Worm (Caenorhabditis elegans) whole organism, L3 larva: ENCODE data around the gene ugt-1.

Experiments
- R02D3.7 ChIP-seq: fragments of 150-350 bp; optimal IDR thresholded peaks from 2 replicates; lab custom pipeline; 2014; ENCODE audit warnings: missing biosample characterization, missing genetic modification characterization
- ama-1 ChIP-seq: fragments of 150-350 bp; optimal IDR thresholded peaks from 2 replicates; lab custom pipeline; 2018
- ceh-16 ChIP-seq: sonication (generic microtip); optimal IDR thresholded peaks from 2 replicates; lab custom pipeline; 2017; ENCODE audit warnings: missing biosample characterization, missing genetic modification characterization
- ceh-82 ChIP-seq: fragments of 150-350 bp; optimal IDR thresholded peaks from 2 replicates; lab custom pipeline; 2014; ENCODE audit warnings: missing biosample characterization, missing genetic modification characterization
- ceh-9 ChIP-seq: sonication (generic microtip); optimal IDR thresholded peaks from 2 replicates; lab custom pipeline; 2018; ENCODE audit warnings: missing biosample characterization, missing genetic modification characterization
- egl-5 ChIP-seq: fragments of 150-350 bp; optimal IDR thresholded peaks from 2 replicates; lab custom pipeline; 2017; ENCODE audit warnings: missing biosample characterization, missing genetic modification reagents, missing genetic modification characterization, inconsistent platforms
- elt-1 ChIP-seq: fragments of 150-350 bp; optimal IDR thresholded peaks from 2 replicates; lab custom pipeline; 2014; ENCODE audit warnings: missing biosample characterization, missing genetic modification characterization
- elt-2 ChIP-seq: sonication (generic microtip); optimal IDR thresholded peaks from 2 replicates; lab custom pipeline; 2016; ENCODE audit warnings: missing genetic modification reagents, mild to moderate bottlenecking, missing genetic modification characterization, missing compliant biosample characterization
- elt-3 ChIP-seq, 3 experiments: fragments of 150-350 bp in 1 of 3; sonication (generic microtip) in 2 of 3; optimal IDR thresholded peaks; 2 replicates in 2 of 3; 4 replicates in 1 of 3; lab custom pipeline; 2014 to 2017; ENCODE audit warnings: missing biosample characterization in 3 of 3, missing genetic modification characterization in 3 of 3
- eor-1 ChIP-seq, 2 experiments: fragments of 150-350 bp; optimal IDR thresholded peaks; 2 replicates each; lab custom pipeline; 2014 to 2018; ENCODE audit warnings: missing biosample characterization in 2 of 2, missing genetic modification characterization in 2 of 2
- fkh-10 ChIP-seq: sonication (generic microtip); optimal IDR thresholded peaks from 2 replicates; lab custom pipeline; 2017; ENCODE audit warnings: missing biosample characterization, missing genetic modification reagents, missing genetic modification characterization
- fkh-2 ChIP-seq: fragments of 150-350 bp; optimal IDR thresholded peaks from 2 replicates; lab custom pipeline; 2014; ENCODE audit warnings: missing biosample characterization, missing genetic modification reagents, missing genetic modification characterization
- hmg-11 ChIP-seq: sonication (generic microtip); optimal IDR thresholded peaks from 2 replicates; lab custom pipeline; 2016; ENCODE audit warnings: missing genetic modification characterization, missing compliant biosample characterization
- jun-1 ChIP-seq: fragments of 150-350 bp; optimal IDR thresholded peaks from 2 replicates; lab custom pipeline; 2014; ENCODE audit warnings: missing biosample characterization, missing genetic modification reagents, missing genetic modification characterization
- lin-15B ChIP-seq: fragments of 150-350 bp; optimal IDR thresholded peaks from 2 replicates; lab custom pipeline; 2014; ENCODE audit warnings: missing biosample characterization, missing genetic modification characterization
- lin-39 ChIP-seq: fragments of 150-350 bp; optimal IDR thresholded peaks from 2 replicates; lab custom pipeline; 2018; ENCODE audit warnings: missing biosample characterization, missing genetic modification reagents, missing genetic modification characterization
- mdl-1 ChIP-seq: fragments of 150-350 bp; optimal IDR thresholded peaks from 2 replicates; lab custom pipeline; 2014; ENCODE audit warnings: missing biosample characterization, missing genetic modification characterization
- mml-1 ChIP-seq: fragments of 150-350 bp; sonication (generic microtip); optimal IDR thresholded peaks from 3 replicates; lab custom pipeline; 2014; ENCODE audit warnings: missing biosample characterization, missing genetic modification characterization
- nfya-1 ChIP-seq: sonication (generic microtip); optimal IDR thresholded peaks from 2 replicates; lab custom pipeline; 2017; ENCODE audit warnings: missing genetic modification characterization, mild to moderate bottlenecking, missing compliant biosample characterization, antibody characterized with exemption, moderate library complexity; ENCODE audit not compliant: insufficient read depth
- nhr-11 ChIP-seq: fragments of 150-350 bp; optimal IDR thresholded peaks from 2 replicates; lab custom pipeline; 2014; ENCODE audit warnings: missing biosample characterization, missing genetic modification characterization
- nhr-23 ChIP-seq: fragments of 150-350 bp; optimal IDR thresholded peaks from 2 replicates; lab custom pipeline; 2014; ENCODE audit warnings: missing biosample characterization, missing genetic modification reagents, missing genetic modification characterization
- nhr-237 ChIP-seq: fragments of 150-350 bp; optimal IDR thresholded peaks from 2 replicates; lab custom pipeline; 2014; ENCODE audit warnings: missing biosample characterization, missing genetic modification characterization
- nhr-25 ChIP-seq: sonication (generic microtip); optimal IDR thresholded peaks from 2 replicates; lab custom pipeline; 2017; ENCODE audit warnings: missing biosample characterization, missing genetic modification characterization
- nhr-28 ChIP-seq: fragments of 150-350 bp; optimal IDR thresholded peaks from 2 replicates; lab custom pipeline; 2014; ENCODE audit warnings: missing biosample characterization, missing genetic modification characterization
- nhr-43 ChIP-seq: sonication (generic microtip); optimal IDR thresholded peaks from 2 replicates; lab custom pipeline; 2016; ENCODE audit warnings: mild to moderate bottlenecking, missing genetic modification characterization, missing compliant biosample characterization; ENCODE audit not compliant: poor library complexity, severe bottlenecking
- nhr-76 ChIP-seq: fragments of 150-350 bp; sonication (generic microtip); optimal IDR thresholded peaks from 5 replicates; lab custom pipeline; 2014; ENCODE audit warnings: missing biosample characterization, missing genetic modification characterization
- pqm-1 ChIP-seq: fragments of 150-350 bp; optimal IDR thresholded peaks from 2 replicates; lab custom pipeline; 2017; ENCODE audit warnings: missing biosample characterization, missing genetic modification characterization, inconsistent platforms
- skn-1 ChIP-seq: fragments of 150-350 bp; optimal IDR thresholded peaks from 2 replicates; lab custom pipeline; 2014; ENCODE audit warnings: missing biosample characterization, missing genetic modification characterization
- snpc-4 ChIP-seq: fragments of 150-350 bp; optimal IDR thresholded peaks from 2 replicates; lab custom pipeline; 2014; ENCODE audit warnings: missing biosample characterization, missing genetic modification characterization
- tbx-2 ChIP-seq: sonication (generic microtip); optimal IDR thresholded peaks from 2 replicates; lab custom pipeline; 2016; ENCODE audit warnings: mild to moderate bottlenecking, missing genetic modification characterization, missing compliant biosample characterization
- unc-39 ChIP-seq: sonication (generic microtip); optimal IDR thresholded peaks from 4 replicates; lab custom pipeline; 2017; ENCODE audit warnings: missing biosample characterization, missing genetic modification characterization
- unc-62 ChIP-seq: fragments of 150-350 bp; sonication (generic microtip); optimal IDR thresholded peaks from 4 replicates; lab custom pipeline; 2014; ENCODE audit warnings: missing biosample characterization, missing genetic modification reagents, missing genetic modification characterization
- zag-1 ChIP-seq: fragments of 150-350 bp; optimal IDR thresholded peaks from 2 replicates; lab custom pipeline; 2014; ENCODE audit warnings: missing biosample characterization, missing genetic modification characterization
- ztf-11 ChIP-seq: fragments of 150-350 bp; optimal IDR thresholded peaks from 2 replicates; lab custom pipeline; 2014; ENCODE audit warnings: missing biosample characterization, missing genetic modification characterization
- ztf-4 ChIP-seq: fragments of 150-350 bp; optimal IDR thresholded peaks from 2 replicates; lab custom pipeline; 2014; ENCODE audit warnings: missing biosample characterization, missing genetic modification characterization

ugt-1 gene

DNA sequence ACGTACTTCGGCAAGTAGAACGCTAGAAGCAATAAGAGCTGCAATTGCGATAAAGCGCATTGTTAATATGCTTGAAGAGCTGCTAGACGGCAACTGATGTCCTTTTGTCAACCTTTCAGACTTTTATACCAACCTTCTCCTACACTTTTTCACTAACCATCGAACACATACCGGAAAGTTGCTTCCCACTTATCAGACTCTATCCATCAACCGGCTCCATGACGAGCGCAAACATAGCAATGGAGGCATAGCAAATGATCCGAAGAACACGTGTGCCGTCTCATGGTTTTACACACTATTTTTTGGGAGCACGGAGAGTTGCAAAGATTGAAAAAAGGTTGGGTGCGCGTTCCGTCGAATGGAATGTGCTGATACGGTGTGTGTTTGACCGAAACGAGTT, 13.7 kb upstream of the ugt-1 start, which contains the start of gene abu-1:
TSS of gene abu-1 (minus strand) at position 101 of the 400 bp plus-strand sequence.
- TF ChIP-seq ceh-82 (no peak), pqm-1 (tag; lab: Kevin White, UChicago) (no peak), zag-1 (tag; lab: Kevin White, UChicago) (no peak), elt-1 (no peak), tbx-2 (no peak), nhr-25 (tag; lab: Kevin White, UChicago) (no peak), nhr-28 (tag; lab: Kevin White, UChicago) (no peak), fkh-2 (tag; lab: Kevin White, UChicago) (no peak), nhr-43 (no peak)

DNA sequence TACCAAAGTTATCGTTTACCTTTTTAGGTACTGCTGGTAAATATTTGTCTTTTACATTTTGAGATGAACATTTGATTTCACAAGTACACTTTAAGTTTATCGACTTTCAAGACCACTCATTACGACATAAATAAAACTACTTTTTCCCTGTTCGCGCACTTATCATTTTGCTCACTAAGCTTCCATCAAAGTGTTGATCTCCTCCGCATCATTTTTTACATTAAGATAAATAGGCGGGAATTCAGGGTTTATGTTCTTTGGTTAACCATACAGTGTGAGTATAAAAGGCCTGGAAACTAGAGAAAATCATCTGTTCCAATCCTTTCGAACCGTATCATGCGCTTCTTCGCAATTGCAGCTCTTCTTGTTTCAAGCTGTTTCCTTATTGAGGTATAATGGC, 13.3 kb upstream of the ugt-1 start, which contains the start of gene pqn-2:
TSS of gene pqn-2 (plus strand) at position 301 of the 400 bp plus-strand sequence.
- TF ChIP-seq nfya-1 (tag; lab: Kevin White, UChicago) (no peak), ztf-11 (no peak), nhr-23 (tag; lab: Kevin White, UChicago) (no peak), nhr-237 (tag; lab: Kevin White, UChicago) (no peak), ztf-4 (tag; lab: Kevin White, UChicago) (no peak), lin-39 (tag; lab: Kevin White, UChicago) (no peak), hmg-11 (no peak), snpc-4 (no peak), ama-1 (lab: Kevin White, UChicago) (no peak), egl-5 (no peak), elt-2 (tag; lab: Kevin White, UChicago) (no peak), jun-1 (tag; lab: Kevin White, UChicago) (no peak), fkh-10 (GFP tag; lab: Kevin White, UChicago) (no peak), ceh-82 (no peak), skn-1 (tag; lab: Kevin White, UChicago) (no peak), ceh-16 (tag; lab: Kevin White, UChicago) (no peak)

DNA sequence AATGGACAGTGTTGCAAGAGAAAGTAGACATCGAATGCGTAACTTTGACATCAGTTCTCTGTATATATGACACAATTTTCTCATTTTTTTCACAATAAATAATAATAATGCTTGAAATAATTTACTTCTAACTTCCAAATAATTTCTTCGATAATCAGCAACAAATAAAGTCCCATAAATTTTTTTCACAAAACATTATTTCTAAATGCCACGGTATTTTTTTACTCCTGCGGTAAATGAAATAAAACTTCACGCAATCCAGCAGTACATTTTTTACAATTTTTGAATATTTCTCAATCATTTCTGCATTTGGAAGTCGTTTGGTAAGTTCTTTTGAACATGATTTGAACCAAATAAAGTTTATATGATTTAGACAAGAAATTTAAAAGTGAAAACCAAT, 11.5 kb upstream of the ugt-1 start, which contains the start of gene spe-10:
TSS of gene spe-10 (plus strand) at position 301 of the 400 bp plus-strand sequence.
- TF ChIP-seq nhr-25 (tag; lab: Kevin White, UChicago) (no peak), snpc-4 (no peak), nhr-76 (no peak), lin-15B (no peak), nhr-28 (tag; lab: Kevin White, UChicago) (no peak), ceh-9 (tag; lab: Kevin White, UChicago) (no peak), mdl-1 (tag; lab: Kevin White, UChicago) (no peak), skn-1 (tag; lab: Kevin White, UChicago) (no peak), nhr-11 (tag; lab: Kevin White, UChicago) (no peak), unc-39 (tag; lab: Kevin White, UChicago) (no peak), ama-1 (lab: Kevin White, UChicago) (no peak)

DNA sequence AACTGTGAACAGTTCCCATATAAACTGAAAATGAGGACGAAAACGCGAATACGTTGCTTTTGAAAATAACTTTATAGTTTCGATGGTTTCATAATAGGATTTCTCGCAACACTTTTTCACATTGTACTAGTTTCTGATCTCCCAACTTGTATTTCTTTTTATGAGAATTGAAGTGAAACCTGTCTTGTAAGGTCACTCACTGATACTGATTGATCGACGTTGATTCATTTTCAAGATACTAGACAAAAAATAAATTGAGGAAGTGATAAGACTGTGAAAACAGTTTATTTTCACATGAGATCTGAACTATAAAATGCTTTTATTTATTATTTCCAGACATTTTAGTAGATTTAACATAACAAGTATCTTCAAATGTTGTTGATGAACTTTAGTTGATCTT, 8.1 kb upstream of the ugt-1 start:
- no peak for TF ChIP-seq mml-1 (tag; lab: Kevin White, UChicago)
- TF ChIP-seq elt-3 (tag; optimal IDR thresholded peaks at IDR 0.05; lab: Kevin White, UChicago), result peak in 1 of 3 experiments; percentile 35
- TF ChIP-seq nhr-25 (tag; lab: Kevin White, UChicago), result peak; percentile 24
- peak; percentile 24 for TF ChIP-seq nhr-23 (tag; lab: Kevin White, UChicago)

DNA sequence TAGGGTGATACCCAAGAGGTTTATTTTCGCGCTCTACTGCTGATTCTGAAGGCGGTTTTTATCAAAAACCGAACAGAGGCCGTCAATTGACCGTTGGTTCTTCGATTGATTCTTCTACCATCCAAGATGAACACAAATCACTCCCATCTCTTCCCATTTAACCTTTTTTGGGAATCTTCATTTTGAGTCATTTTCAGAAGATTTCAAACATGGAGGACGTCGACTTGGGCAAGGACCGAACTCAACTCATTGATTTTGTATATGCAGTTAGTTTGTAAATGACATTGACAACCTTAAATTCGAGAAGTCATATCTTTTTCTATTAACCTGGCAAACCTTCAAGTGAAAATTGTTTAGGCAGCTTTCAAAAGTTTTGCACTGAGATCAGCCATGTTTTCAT, 7.1 kb upstream of the ugt-1 start, which contains the start of gene AC3.5:
TSS of gene AC3.5 (plus strand) at position 210 of the 400 bp plus-strand sequence.
- TF ChIP-seq ama-1 (lab: Kevin White, UChicago), result no peak
- TF ChIP-seq lin-15B, result no peak
- TF ChIP-seq nhr-43, result no peak
- TF ChIP-seq eor-1 (tag; optimal IDR thresholded peaks at IDR 0.05; lab: Kevin White, UChicago), result no peak
- no peak for TF ChIP-seq R02D3.7 (tag; lab: Kevin White, UChicago)
- TF ChIP-seq ztf-11, result no peak
- TF ChIP-seq unc-62 (GFP tag; lab: Kevin White, UChicago), result no peak
- TF ChIP-seq tbx-2, result no peak
- no peak for TF ChIP-seq ztf-4 (tag; lab: Kevin White, UChicago)
